Worm (Caenorhabditis elegans): ENCODE results near the gene fbxa-108.

The fbxa-108 gene

ce11 chrV:17673343-17673742 lies 14.2 kb upstream of the fbxa-108 start, which contains the start of gene str-93:
str-93 (minus strand) TSS chrV:17673443.
- no peak for TF ChIP-seq C38D4.7 (GFP tag; optimal IDR thresholded peaks at IDR 0.05)
- no peak for TF ChIP-seq C08G9.2 (tag; optimal IDR thresholded peaks at IDR 0.05)
- TF ChIP-seq che-1 (tag; optimal IDR thresholded peaks at IDR 0.05), result no peak
- no peak for TF ChIP-seq nfya-1 (tag; optimal IDR thresholded peaks at IDR 0.05)

DNA sequence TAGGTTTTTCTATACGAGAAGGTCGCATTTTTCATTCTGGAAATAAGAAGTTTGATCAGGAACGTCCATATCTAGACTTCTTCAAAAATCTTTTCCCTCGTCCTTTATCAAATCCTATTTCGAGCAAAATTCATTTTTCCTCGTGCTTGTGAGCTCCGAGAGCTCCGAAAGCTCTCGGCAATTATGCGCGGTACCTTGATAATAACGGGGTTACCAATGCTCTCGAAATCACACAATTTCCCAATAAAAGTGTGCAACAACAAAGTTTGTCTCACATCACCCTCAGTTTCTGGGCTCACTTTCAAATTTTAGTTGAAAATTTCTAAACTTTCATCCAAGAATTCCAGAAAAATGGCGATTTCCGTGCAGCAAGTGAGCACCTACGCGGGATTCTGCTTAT lies 9.3 kb upstream of the fbxa-108 start, which contains the start of gene str-89:
TSS of gene str-89 (plus strand) at position 301 of the 400 bp plus-strand sequence.
- no peak for TF ChIP-seq ceh-2 (tag; optimal IDR thresholded peaks at IDR 0.05)
- no peak for TF ChIP-seq ceh-45 (GFP tag; IDR thresholded peaks at IDR 0.05)
- no peak for TF ChIP-seq elt-4 (tag; optimal IDR thresholded peaks at IDR 0.05)
- TF ChIP-seq ceh-6 (GFP tag; optimal IDR thresholded peaks at IDR 0.05), result no peak
- no peak for TF ChIP-seq unc-55 (GFP tag; optimal IDR thresholded peaks at IDR 0.05)
- TF ChIP-seq dmd-4 (tag; optimal IDR thresholded peaks at IDR 0.05; ENCODE audit: borderline replicate concordance), result no peak
- no peak for TF ChIP-seq syd-9 (tag; optimal IDR thresholded peaks at IDR 0.05)
- TF ChIP-seq sdc-2 (tag; optimal IDR thresholded peaks at IDR 0.05), result no peak
- TF ChIP-seq ceh-18 (tag; optimal IDR thresholded peaks at IDR 0.05), result no peak
- no peak for TF ChIP-seq hlh-8 (tag; optimal IDR thresholded peaks at IDR 0.05)
- no peak for TF ChIP-seq K02D7.2 (tag; optimal IDR thresholded peaks at IDR 0.05)

ce11 chrV:17667676-17668075 lies 8.5 kb upstream of the fbxa-108 start, which contains the start of gene F59A1.12:
F59A1.12 (minus strand) TSS chrV:17667776.
- no peak for TF ChIP-seq gmeb-2 (tag; optimal IDR thresholded peaks at IDR 0.05)
- no peak for TF ChIP-seq nhr-232 (tag; optimal IDR thresholded peaks at IDR 0.05)
- TF ChIP-seq pros-1 (tag; optimal IDR thresholded peaks at IDR 0.05), result no peak
- TF ChIP-seq elt-4 (tag; optimal IDR thresholded peaks at IDR 0.05), result no peak
- TF ChIP-seq ceh-45 (GFP tag; IDR thresholded peaks at IDR 0.05), result no peak
- TF ChIP-seq ama-1 (optimal IDR thresholded peaks at IDR 0.05), result no peak

ce11 chrV:17665906-17666305 lies 6.7 kb upstream of the fbxa-108 start, which contains the start of gene F59A1.11:
F59A1.11 (minus strand) TSS chrV:17666006.
- TF ChIP-seq madf-2 (tag; optimal IDR thresholded peaks at IDR 0.05) (no peak), ceh-6 (GFP tag; optimal IDR thresholded peaks at IDR 0.05) (no peak), hlh-15 (tag; optimal IDR thresholded peaks at IDR 0.05) (no peak), fax-1 (tag; optimal IDR thresholded peaks at IDR 0.05) (no peak), npax-4 (tag; optimal IDR thresholded peaks at IDR 0.05) (no peak), ceh-9 (tag; optimal IDR thresholded peaks at IDR 0.05) (no peak), pax-1 (tag; optimal IDR thresholded peaks at IDR 0.05) (no peak), hlh-8 (tag; optimal IDR thresholded peaks at IDR 0.05) (no peak), pqm-1 (tag; optimal IDR thresholded peaks at IDR 0.05) (no peak), pha-4 (tag; optimal IDR thresholded peaks at IDR 0.05) (no peak), ama-1 (optimal IDR thresholded peaks at IDR 0.05) (no peak), sox-2 (GFP tag; IDR thresholded peaks at IDR 0.05) (no peak), lim-6 (tag; optimal IDR thresholded peaks at IDR 0.05) (no peak), ceh-18 (tag; optimal IDR thresholded peaks at IDR 0.05) (no peak), pat-9 (tag; optimal IDR thresholded peaks at IDR 0.05) (no peak), rnt-1 (tag; optimal IDR thresholded peaks at IDR 0.05) (no peak), unc-3 (GFP tag; conservative IDR thresholded peaks at IDR 0.05) (no peak), unc-3 (tag; optimal IDR thresholded peaks at IDR 0.05) (no peak)

- TF ChIP-seq npax-4 (tag; optimal IDR thresholded peaks at IDR 0.05) (no peak), unc-86 (tag; optimal IDR thresholded peaks at IDR 0.05) (no peak), syd-9 (tag; optimal IDR thresholded peaks at IDR 0.05) (no peak), ceh-14 (tag; optimal IDR thresholded peaks at IDR 0.05) (no peak), fkh-6 (tag; optimal IDR thresholded peaks at IDR 0.05) (no peak), unc-42 (tag; optimal IDR thresholded peaks at IDR 0.05) (no peak), lim-6 (tag; optimal IDR thresholded peaks at IDR 0.05) (no peak), tbx-2 (tag; optimal IDR thresholded peaks at IDR 0.05) (no peak), C38D4.7 (GFP tag; optimal IDR thresholded peaks at IDR 0.05) (no peak), ceh-19 (GFP tag; optimal IDR thresholded peaks at IDR 0.05) (no peak), ahr-1 (tag; optimal IDR thresholded peaks at IDR 0.05) (no peak), pax-1 (tag; optimal IDR thresholded peaks at IDR 0.05) (no peak), T23F11.4 (GFP tag; optimal IDR thresholded peaks at IDR 0.05) (no peak), pros-1 (tag; optimal IDR thresholded peaks at IDR 0.05) (no peak), pha-4 (tag; optimal IDR thresholded peaks at IDR 0.05) (no peak), hlh-6 (tag; optimal IDR thresholded peaks at IDR 0.05) (no peak), ttx-3 (tag; optimal IDR thresholded peaks at IDR 0.05) (no peak), ceh-45 (GFP tag; IDR thresholded peaks at IDR 0.05) (no peak)
These were observed 5.2 kb upstream of the fbxa-108 start for ce11 chrV:17664367-17664766.

All from whole organism, late embryonic.